Fruit fly (Drosophila melanogaster) whole organism, embryonic: Measurements from ENCODE around the gene CG5823.

Experiments
- Ada2b ChIP-seq: fragments of 200-800 bp; sonication (Bioruptor generic); IDR thresholded peaks from 2 replicates; pipeline ENCODE4 v1.3.6; 2022; ENCODE audit warnings: missing biosample characterization, missing genetic modification characterization
- CG10543 ChIP-seq: fragments of 200-800 bp; sonication (Bioruptor generic); optimal IDR thresholded peaks from 3 replicates; lab custom pipeline; 2017; ENCODE audit warnings: missing biosample characterization, mild to moderate bottlenecking, missing genetic modification characterization, moderate library complexity
- CG10979 ChIP-seq: fragments of 200-800 bp; sonication (Bioruptor generic); optimal IDR thresholded peaks from 2 replicates; lab custom pipeline; 2018; ENCODE audit warnings: missing biosample characterization, mild to moderate bottlenecking, missing genetic modification characterization, moderate library complexity
- CG11695 ChIP-seq: fragments of 200-800 bp; sonication (Bioruptor generic); IDR thresholded peaks from 3 replicates; pipeline ENCODE4 v1.3.6; 2022; ENCODE audit warnings: missing biosample characterization, missing genetic modification characterization
- CG12659 ChIP-seq: fragments of 200-800 bp; sonication (Bioruptor generic); optimal IDR thresholded peaks from 3 replicates; lab custom pipeline; 2017; ENCODE audit warnings: mild to moderate bottlenecking, missing biosample characterization, missing genetic modification reagents, missing genetic modification characterization
- CG12744 ChIP-seq: fragments of 200-800 bp; sonication (Bioruptor generic); optimal IDR thresholded peaks from 2 replicates; lab custom pipeline; 2016; ENCODE audit warnings: missing biosample characterization, missing genetic modification characterization
- CG14050 ChIP-seq: fragments of 200-800 bp; sonication (Bioruptor generic); IDR thresholded peaks from 3 replicates; pipeline ENCODE4 v1.3.6; 2022; ENCODE audit warnings: missing biosample characterization, missing genetic modification characterization
- CG14965 ChIP-seq: fragments of 200-800 bp; sonication (Bioruptor generic); optimal IDR thresholded peaks from 2 replicates; lab custom pipeline; 2016; ENCODE audit warnings: missing biosample characterization, missing genetic modification characterization, borderline replicate concordance
- CG1603 ChIP-seq: fragments of 200-800 bp; sonication (Bioruptor generic); optimal IDR thresholded peaks from 2 replicates; lab custom pipeline; 2019; ENCODE audit warnings: missing biosample characterization, mild to moderate bottlenecking, missing genetic modification characterization, moderate library complexity
- CG17359 ChIP-seq: fragments of 200-800 bp; sonication (Bioruptor generic); optimal IDR thresholded peaks from 3 replicates; lab custom pipeline; 2018; ENCODE audit warnings: missing biosample characterization, mild to moderate bottlenecking, missing genetic modification characterization, moderate library complexity
- CG2678 ChIP-seq: fragments of 200-800 bp; sonication (Bioruptor generic); optimal IDR thresholded peaks from 3 replicates; lab custom pipeline; 2019; ENCODE audit warnings: missing biosample characterization, mild to moderate bottlenecking, missing genetic modification characterization, moderate library complexity
- CG3281 ChIP-seq: fragments of 200-800 bp; sonication (Bioruptor generic); optimal IDR thresholded peaks from 3 replicates; lab custom pipeline; 2017; ENCODE audit warnings: missing biosample characterization, mild to moderate bottlenecking, missing genetic modification characterization
- CG4282 ChIP-seq: fragments of 200-800 bp; sonication (Bioruptor generic); optimal IDR thresholded peaks from 2 replicates; lab custom pipeline; 2016; ENCODE audit warnings: missing biosample characterization, missing genetic modification characterization
- CG4404 ChIP-seq: fragments of 200-800 bp; sonication (Bioruptor generic); IDR thresholded peaks from 2 replicates; pipeline ENCODE4 v1.3.6; 2022; ENCODE audit warnings: missing biosample characterization, missing genetic modification characterization
- CG5180 ChIP-seq: fragments of 200-800 bp; sonication (Bioruptor generic); optimal IDR thresholded peaks from 3 replicates; lab custom pipeline; 2017; ENCODE audit warnings: missing biosample characterization, missing genetic modification characterization, mild to moderate bottlenecking, moderate library complexity, missing genetic modification reagents
- CG5245 ChIP-seq: fragments of 200-800 bp; sonication (Bioruptor generic); optimal IDR thresholded peaks from 3 replicates; lab custom pipeline; 2016; ENCODE audit warnings: missing biosample characterization, missing genetic modification characterization
- CG6689 ChIP-seq: fragments of 200-800 bp; sonication (Bioruptor generic); IDR thresholded peaks from 2 replicates; pipeline ENCODE4 v1.3.6; 2022; ENCODE audit warnings: missing biosample characterization, missing genetic modification characterization
- CG6854 ChIP-seq: fragments of 200-800 bp; sonication (Bioruptor generic); optimal IDR thresholded peaks from 3 replicates; lab custom pipeline; 2017; ENCODE audit warnings: missing biosample characterization, mild to moderate bottlenecking, missing genetic modification characterization
- CG7963 ChIP-seq: fragments of 200-800 bp; sonication (Bioruptor generic); IDR thresholded peaks from 3 replicates; pipeline ENCODE4 v1.3.6; 2022; ENCODE audit warnings: missing biosample characterization, missing genetic modification characterization; ENCODE audit not compliant: partially characterized antibody
- CG8388 ChIP-seq: fragments of 200-800 bp; sonication (Bioruptor generic); optimal IDR thresholded peaks from 2 replicates; lab custom pipeline; 2019; ENCODE audit warnings: missing biosample characterization, mild to moderate bottlenecking, missing genetic modification characterization, moderate library complexity
- CG8478 ChIP-seq: fragments of >200 bp; optimal IDR thresholded peaks from 2 replicates; lab custom pipeline; 2018
- CG8924 ChIP-seq: fragments of 200-800 bp; optimal IDR thresholded peaks from 3 replicates; lab custom pipeline; 2019; ENCODE audit warnings: missing biosample characterization, mild to moderate bottlenecking, missing genetic modification characterization, moderate library complexity
- Fer2 ChIP-seq: fragments of 200-800 bp; sonication (Bioruptor generic); optimal IDR thresholded peaks from 2 replicates; lab custom pipeline; 2018; ENCODE audit warnings: missing biosample characterization, mild to moderate bottlenecking, missing genetic modification characterization, moderate library complexity
- GATAe ChIP-seq: fragments of 200-800 bp; sonication (Bioruptor generic); conservative IDR thresholded peaks from 2 replicates; pipeline ENCODE4 v1.3.6; 2022; ENCODE audit warnings: missing biosample characterization, missing genetic modification characterization
- MBD-R2 ChIP-seq: fragments of 200-800 bp; sonication (Bioruptor generic); IDR thresholded peaks from 2 replicates; pipeline ENCODE4 v1.3.6; 2022; ENCODE audit warnings: missing biosample characterization, missing genetic modification characterization
- MESR4 ChIP-seq: fragments of 200-800 bp; sonication (Bioruptor generic); optimal IDR thresholded peaks from 2 replicates; lab custom pipeline; 2018; ENCODE audit warnings: missing biosample characterization, mild to moderate bottlenecking, missing genetic modification characterization, moderate library complexity
- Oli ChIP-seq: fragments of 200-800 bp; sonication (Bioruptor generic); optimal IDR thresholded peaks from 2 replicates; lab custom pipeline; 2018; ENCODE audit warnings: missing biosample characterization, mild to moderate bottlenecking, missing genetic modification characterization, moderate library complexity
- Pdp1 ChIP-seq, 2 experiments: fragments of 200-800 bp; sonication (Bioruptor generic); optimal IDR thresholded peaks; 3 replicates each; lab custom pipeline; 2016; ENCODE audit warnings: missing biosample characterization in 2 of 2, missing genetic modification characterization in 2 of 2, mild to moderate bottlenecking in 1 of 2, moderate library complexity in 1 of 2
- Rfx ChIP-seq: fragments of 200-800 bp; sonication (Bioruptor generic); IDR thresholded peaks from 2 replicates; pipeline ENCODE4 v1.3.6; 2022; ENCODE audit warnings: missing biosample characterization, missing genetic modification characterization
- Rx ChIP-seq: fragments of 200-800 bp; sonication (Bioruptor generic); IDR thresholded peaks from 2 replicates; pipeline ENCODE4 v1.3.6; 2022; ENCODE audit warnings: missing biosample characterization, missing genetic modification characterization
- Tbp ChIP-seq: fragments of >200 bp; optimal IDR thresholded peaks from 2 replicates; lab custom pipeline; 2018; ENCODE audit warnings: missing biosample characterization, missing genetic modification characterization
- az2 ChIP-seq: fragments of 200-800 bp; sonication (Bioruptor generic); optimal IDR thresholded peaks from 3 replicates; lab custom pipeline; 2016; ENCODE audit warnings: missing biosample characterization, missing genetic modification characterization
- cas ChIP-seq: fragments of 200-800 bp; sonication (Bioruptor generic); IDR thresholded peaks from 2 replicates; pipeline ENCODE4 v1.3.6; 2022; ENCODE audit warnings: missing biosample characterization, missing genetic modification characterization
- caup ChIP-seq: fragments of 200-800 bp; sonication (Bioruptor generic); optimal IDR thresholded peaks from 3 replicates; lab custom pipeline; 2017; ENCODE audit warnings: missing biosample characterization, mild to moderate bottlenecking, missing genetic modification characterization, moderate library complexity; ENCODE audit not compliant: severe bottlenecking
- cg ChIP-seq: fragments of 200-800 bp; sonication (Bioruptor generic); optimal IDR thresholded peaks from 3 replicates; lab custom pipeline; 2019; ENCODE audit warnings: missing biosample characterization, mild to moderate bottlenecking, missing genetic modification characterization, moderate library complexity
- cwo ChIP-seq: fragments of 200-800 bp; sonication (Bioruptor generic); optimal IDR thresholded peaks from 3 replicates; lab custom pipeline; 2017; ENCODE audit warnings: missing biosample characterization, missing genetic modification characterization, mild to moderate bottlenecking, moderate library complexity, missing genetic modification reagents
- dysf ChIP-seq: fragments of 200-800 bp; sonication (Bioruptor generic); IDR thresholded peaks from 3 replicates; pipeline ENCODE4 v1.3.6; 2022; ENCODE audit warnings: missing biosample characterization, missing genetic modification characterization
- emc ChIP-seq: fragments of 200-800 bp; sonication (Bioruptor generic); optimal IDR thresholded peaks from 2 replicates; lab custom pipeline; 2016; ENCODE audit warnings: missing biosample characterization, missing genetic modification characterization
- eve ChIP-seq, 2 experiments: fragments of >200 bp; optimal IDR thresholded peaks; 2 replicates each; lab custom pipeline; 2017; ENCODE audit warnings: missing biosample characterization in 2 of 2, missing genetic modification characterization in 2 of 2
- exex ChIP-seq: fragments of 200-800 bp; sonication (Bioruptor generic); optimal IDR thresholded peaks from 4 replicates; lab custom pipeline; 2018; ENCODE audit warnings: missing biosample characterization, mild to moderate bottlenecking, missing genetic modification characterization, moderate library complexity
- gfzf ChIP-seq: fragments of 200-800 bp; sonication (Bioruptor generic); optimal IDR thresholded peaks from 2 replicates; lab custom pipeline; 2016; ENCODE audit warnings: missing biosample characterization, mild to moderate bottlenecking, missing genetic modification characterization, moderate library complexity
- nerfin-1 ChIP-seq: fragments of 200-800 bp; sonication (Bioruptor generic); optimal IDR thresholded peaks from 3 replicates; lab custom pipeline; 2019; ENCODE audit warnings: missing biosample characterization, mild to moderate bottlenecking, missing genetic modification characterization, moderate library complexity
- pan ChIP-seq, 4 experiments: fragments of >200 bp in 3 of 4; fragments of 200-800 bp in 1 of 4; sonication (Bioruptor generic) in 1 of 4; optimal IDR thresholded peaks in 3 of 4; IDR thresholded peaks in 1 of 4; 2 replicates each; pipeline versions ENCODE4 v1.3.6 to Lab custom; 2017 to 2022; ENCODE audit warnings: missing biosample characterization in 2 of 4, missing genetic modification characterization in 2 of 4, mixed read lengths in 1 of 4
- pho ChIP-seq: fragments of 200-800 bp; sonication (Bioruptor generic); optimal IDR thresholded peaks from 2 replicates; lab custom pipeline; 2016; ENCODE audit warnings: missing biosample characterization, missing genetic modification characterization
- pzg ChIP-seq: fragments of 200-800 bp; sonication (Bioruptor generic); optimal IDR thresholded peaks from 3 replicates; lab custom pipeline; 2018; ENCODE audit warnings: missing biosample characterization, mild to moderate bottlenecking, missing genetic modification characterization, moderate library complexity
- sens-2 ChIP-seq: fragments of 200-800 bp; sonication (Bioruptor generic); IDR thresholded peaks from 2 replicates; pipeline ENCODE4 v1.3.6; 2022; ENCODE audit warnings: missing biosample characterization, missing genetic modification characterization
- sob ChIP-seq: fragments of 200-800 bp; sonication (Bioruptor generic); IDR thresholded peaks from 2 replicates; pipeline ENCODE4 v1.3.6; 2022; ENCODE audit warnings: missing biosample characterization, missing genetic modification characterization
- usp ChIP-seq: fragments of >200 bp; optimal IDR thresholded peaks from 2 replicates; lab custom pipeline; 2017; ENCODE audit warnings: missing biosample characterization, missing genetic modification characterization
- zfh1 ChIP-seq: fragments of 200-800 bp; sonication (Bioruptor generic); IDR thresholded peaks from 3 replicates; pipeline ENCODE4 v1.3.6; 2022; ENCODE audit warnings: missing biosample characterization, missing genetic modification characterization

Gene CG5823

dm6 chr3R:17535106-17535764, 848 bp upstream of the CG5823 start (continued):
- peak; percentile 89 for TF ChIP-seq GATAe (GFP tag; lab: Robert Waterston, UW)
- TF ChIP-seq nerfin-1 (tag; lab: Kevin White, UChicago), result no peak
- no peak for TF ChIP-seq sens-2 (GFP tag; lab: Robert Waterston, UW)
- TF ChIP-seq zfh1 (GFP tag; lab: Robert Waterston, UW), result 0 out of 3 replicates have a peak, but pooled peaks have one; percentile 13
- TF ChIP-seq CG12659, result peak; percentile 4
- TF ChIP-seq CG5245, result no peak
- TF ChIP-seq CG1603, result no peak
- TF ChIP-seq Oli (tag; lab: Kevin White, UChicago), result peak; percentile 51
- peak; percentile 2 for TF ChIP-seq caup (GFP tag; lab: Kevin White, UChicago)
- TF ChIP-seq gfzf (GFP tag; lab: Kevin White, UChicago), result no peak
- no peak for TF ChIP-seq CG7963 (GFP tag; lab: Robert Waterston, UW)
- TF ChIP-seq pho, result no peak
- TF ChIP-seq CG10979 (tag; lab: Kevin White, UChicago), result peak; percentile 54
- TF ChIP-seq CG10543 (GFP tag; lab: Kevin White, UChicago), result peak; percentile 77
- TF ChIP-seq CG6689 (GFP tag; lab: Robert Waterston, UW), result 0 out of 2 replicates have a peak, but pooled peaks have one; percentile 33
- no peak for TF ChIP-seq pan (optimal IDR thresholded peaks at IDR 0.05; lab: Kevin White, UChicago)
- TF ChIP-seq pan (GFP tag; optimal IDR thresholded peaks at IDR 0.05 in 1 of 2, IDR thresholded peaks at IDR 0.05 in 1 of 2), result no peak
- 0 out of 2 replicates have a peak, but pooled peaks have one; percentile 9 for TF ChIP-seq cas
- TF ChIP-seq Rx (GFP tag; lab: Robert Waterston, UW), result no peak
- no peak for TF ChIP-seq sob
- TF ChIP-seq pzg, result no peak
- no peak for TF ChIP-seq MESR4
- TF ChIP-seq CG8388, result peak; percentile 65
- no peak for TF ChIP-seq Ada2b (GFP tag; lab: Robert Waterston, UW)
- no peak for TF ChIP-seq CG5180 (GFP tag; lab: Kevin White, UChicago)
- peak; percentile 68 for TF ChIP-seq CG3281 (GFP tag; lab: Kevin White, UChicago)
- no peak for TF ChIP-seq az2 (GFP tag; lab: Kevin White, UChicago)
- peak; percentile 43 for TF ChIP-seq cg (GFP tag; lab: Kevin White, UChicago)
- no peak for TF ChIP-seq CG4282 (GFP tag; lab: Kevin White, UChicago)
- TF ChIP-seq Pdp1 (GFP tag; optimal IDR thresholded peaks at IDR 0.05; lab: Kevin White, UChicago), result peak in 1 of 2 experiments; percentile 11
- TF ChIP-seq CG11695 (GFP tag; lab: Robert Waterston, UW), result peak; percentile 57; the same call in 2 of the 3 replicates
- no peak for TF ChIP-seq CG12744 (GFP tag; lab: Kevin White, UChicago)
- no peak for TF ChIP-seq CG14965 (GFP tag; lab: Kevin White, UChicago)
- peak; percentile 20 for TF ChIP-seq CG17359 (tag; lab: Kevin White, UChicago)
- TF ChIP-seq emc (GFP tag; lab: Kevin White, UChicago), result no peak
- peak; percentile 57 for TF ChIP-seq dysf (GFP tag; lab: Robert Waterston, UW)
- TF ChIP-seq Fer2 (tag; lab: Kevin White, UChicago), result no peak
- TF ChIP-seq CG14050 (GFP tag; lab: Robert Waterston, UW), result no peak; the same call in 2 of the 3 replicates
- TF ChIP-seq CG8924 (tag; lab: Kevin White, UChicago), result peak; percentile 83
- TF ChIP-seq CG8478 (lab: Kevin White, UChicago), result no peak
- TF ChIP-seq CG2678 (tag; lab: Kevin White, UChicago), result peak; percentile 81
- TF ChIP-seq MBD-R2, result no peak; the same call in 1 of the 2 replicates
- no peak for TF ChIP-seq usp (GFP tag; lab: Kevin White, UChicago)
- TF ChIP-seq eve (GFP tag; optimal IDR thresholded peaks at IDR 0.05; lab: Kevin White, UChicago), result no peak
- peak; percentile 90 for TF ChIP-seq exex (tag; lab: Kevin White, UChicago)
- TF ChIP-seq CG4404 (GFP tag; lab: Robert Waterston, UW), result no peak
- TF ChIP-seq Tbp, result no peak
- TF ChIP-seq Rfx (GFP tag; lab: Robert Waterston, UW), result peak; percentile 33; the same call in 1 of the 2 replicates
- TF ChIP-seq cwo (GFP tag; lab: Kevin White, UChicago), result peak; percentile 53
- peak; percentile 40 for TF ChIP-seq CG6854 (GFP tag; lab: Kevin White, UChicago)
